Worm (Caenorhabditis elegans) whole organism, L2 larva: Measurements from ENCODE around the gene clk-2.

Experiments used
- C34F6.9 ChIP-seq: fragments of 150-350 bp; optimal IDR thresholded peaks from 2 replicates; lab custom pipeline; 2014; ENCODE audit warnings: missing biosample characterization, missing genetic modification characterization
- F13H6.1 ChIP-seq: sonication (generic microtip); optimal IDR thresholded peaks from 2 replicates; lab custom pipeline; 2016; ENCODE audit warnings: missing genetic modification characterization, missing compliant biosample characterization
- R02D3.7 ChIP-seq: fragments of 150-350 bp; optimal IDR thresholded peaks from 2 replicates; lab custom pipeline; 2014; ENCODE audit warnings: missing biosample characterization, missing genetic modification characterization
- Y55F3AM.14 ChIP-seq: fragments of 200-800 bp; sonication (Bioruptor generic); optimal IDR thresholded peaks from 2 replicates; lab custom pipeline; 2018; ENCODE audit warnings: mild to moderate bottlenecking, missing genetic modification characterization, missing compliant biosample characterization
- ZK546.5 ChIP-seq: sonication (generic microtip); optimal IDR thresholded peaks from 2 replicates; lab custom pipeline; 2017; ENCODE audit warnings: missing biosample characterization, missing genetic modification characterization
- alr-1 ChIP-seq: fragments of 150-350 bp; optimal IDR thresholded peaks from 2 replicates; lab custom pipeline; 2014; ENCODE audit warnings: missing biosample characterization, missing genetic modification characterization
- ama-1 ChIP-seq: fragments of 150-350 bp; optimal IDR thresholded peaks from 2 replicates; lab custom pipeline; 2018; ENCODE audit warnings: inconsistent platforms
- blmp-1 ChIP-seq: sonication (generic microtip); optimal IDR thresholded peaks from 2 replicates; lab custom pipeline; 2017; ENCODE audit warnings: missing genetic modification characterization, mild to moderate bottlenecking, missing compliant biosample characterization, antibody characterized with exemption, moderate library complexity; ENCODE audit not compliant: insufficient read depth
- ceh-16 ChIP-seq: fragments of 150-350 bp; optimal IDR thresholded peaks from 2 replicates; lab custom pipeline; 2014; ENCODE audit warnings: missing biosample characterization, missing genetic modification characterization
- ceh-82 ChIP-seq: fragments of 150-350 bp; optimal IDR thresholded peaks from 2 replicates; lab custom pipeline; 2014; ENCODE audit warnings: missing biosample characterization, missing genetic modification characterization
- crh-2 ChIP-seq: sonication (generic microtip); optimal IDR thresholded peaks from 2 replicates; lab custom pipeline; 2017; ENCODE audit warnings: missing biosample characterization, missing genetic modification characterization
- dmd-4 ChIP-seq: sonication (generic microtip); optimal IDR thresholded peaks from 2 replicates; lab custom pipeline; 2017; ENCODE audit warnings: missing biosample characterization, missing genetic modification characterization
- elt-3 ChIP-seq: sonication (generic microtip); optimal IDR thresholded peaks from 2 replicates; lab custom pipeline; 2017; ENCODE audit warnings: missing biosample characterization, missing genetic modification characterization
- fos-1 ChIP-seq: fragments of 150-350 bp; optimal IDR thresholded peaks from 2 replicates; lab custom pipeline; 2014; ENCODE audit warnings: missing biosample characterization, missing genetic modification characterization
- lin-11 ChIP-seq: fragments of 150-350 bp; sonication (generic microtip); optimal IDR thresholded peaks from 2 replicates; lab custom pipeline; 2014; ENCODE audit warnings: missing biosample characterization, missing genetic modification characterization, inconsistent platforms, mixed read lengths
- lin-13 ChIP-seq: fragments of 150-350 bp; optimal IDR thresholded peaks from 2 replicates; lab custom pipeline; 2014; ENCODE audit warnings: missing biosample characterization, missing genetic modification reagents, missing genetic modification characterization
- lin-39 ChIP-seq: fragments of 150-350 bp; optimal IDR thresholded peaks from 2 replicates; lab custom pipeline; 2014; ENCODE audit warnings: missing biosample characterization, missing genetic modification reagents, missing genetic modification characterization
- lsy-2 ChIP-seq, 2 experiments: fragments of 150-350 bp in 1 of 2; sonication (generic microtip) in 1 of 2; optimal IDR thresholded peaks; 2 replicates each; lab custom pipeline; 2014 to 2017; ENCODE audit warnings: missing biosample characterization in 2 of 2, missing genetic modification characterization in 2 of 2
- mab-5 ChIP-seq: fragments of 150-350 bp; optimal IDR thresholded peaks from 2 replicates; lab custom pipeline; 2014; ENCODE audit warnings: missing biosample characterization, missing genetic modification characterization
- mbf-1 ChIP-seq: sonication (generic microtip); optimal IDR thresholded peaks from 2 replicates; lab custom pipeline; 2017; ENCODE audit warnings: missing biosample characterization, missing genetic modification characterization
- mdl-1 ChIP-seq, 2 experiments: fragments of 150-350 bp in 1 of 2; sonication (generic microtip) in 1 of 2; optimal IDR thresholded peaks; 2 replicates each; lab custom pipeline; 2017; ENCODE audit warnings: missing biosample characterization in 2 of 2, missing genetic modification characterization in 2 of 2
- nhr-10 ChIP-seq: sonication (generic microtip); optimal IDR thresholded peaks from 2 replicates; lab custom pipeline; 2017; ENCODE audit warnings: missing biosample characterization, missing genetic modification characterization
- nhr-11 ChIP-seq: fragments of 150-350 bp; optimal IDR thresholded peaks from 2 replicates; lab custom pipeline; 2014; ENCODE audit warnings: missing biosample characterization, missing genetic modification characterization
- nhr-12 ChIP-seq: fragments of 150-350 bp; optimal IDR thresholded peaks from 2 replicates; lab custom pipeline; 2014; ENCODE audit warnings: missing biosample characterization, missing genetic modification characterization
- nhr-129 ChIP-seq: fragments of 150-350 bp; optimal IDR thresholded peaks from 2 replicates; lab custom pipeline; 2014; ENCODE audit warnings: missing biosample characterization, missing genetic modification characterization
- nhr-21 ChIP-seq: fragments of 150-350 bp; optimal IDR thresholded peaks from 2 replicates; lab custom pipeline; 2014; ENCODE audit warnings: missing biosample characterization, missing genetic modification characterization
- nhr-23 ChIP-seq: fragments of 150-350 bp; optimal IDR thresholded peaks from 2 replicates; lab custom pipeline; 2014; ENCODE audit warnings: missing biosample characterization, missing genetic modification reagents, missing genetic modification characterization
- nhr-237 ChIP-seq: fragments of 150-350 bp; optimal IDR thresholded peaks from 2 replicates; lab custom pipeline; 2014; ENCODE audit warnings: missing biosample characterization, missing genetic modification characterization
- nhr-25 ChIP-seq: fragments of 150-350 bp; sonication (generic microtip); optimal IDR thresholded peaks from 3 replicates; lab custom pipeline; 2014; ENCODE audit warnings: missing biosample characterization, missing genetic modification characterization
- nhr-6 ChIP-seq: fragments of 150-350 bp; optimal IDR thresholded peaks from 2 replicates; lab custom pipeline; 2014; ENCODE audit warnings: missing biosample characterization, missing genetic modification characterization
- nhr-77 ChIP-seq: fragments of 150-350 bp; optimal IDR thresholded peaks from 2 replicates; lab custom pipeline; 2014; ENCODE audit warnings: missing biosample characterization, missing genetic modification characterization
- peb-1 ChIP-seq: fragments of 150-350 bp; optimal IDR thresholded peaks from 2 replicates; lab custom pipeline; 2014; ENCODE audit warnings: missing biosample characterization, missing genetic modification characterization
- sem-4 ChIP-seq: fragments of 150-350 bp; optimal IDR thresholded peaks from 2 replicates; lab custom pipeline; 2014; ENCODE audit warnings: missing biosample characterization, missing genetic modification reagents, missing genetic modification characterization
- skn-1 ChIP-seq: sonication (generic microtip); optimal IDR thresholded peaks from 2 replicates; lab custom pipeline; 2017; ENCODE audit warnings: missing biosample characterization, missing genetic modification characterization
- sma-3 ChIP-seq: sonication (generic microtip); optimal IDR thresholded peaks from 2 replicates; lab custom pipeline; 2016; ENCODE audit warnings: missing genetic modification reagents, missing genetic modification characterization, missing compliant biosample characterization
- sma-9 ChIP-seq, 2 experiments: fragments of 150-350 bp in 1 of 2; sonication (generic microtip) in 1 of 2; optimal IDR thresholded peaks; 2 replicates each; lab custom pipeline; 2014 to 2016; ENCODE audit warnings: missing genetic modification characterization in 2 of 2, mild to moderate bottlenecking in 1 of 2, missing biosample characterization in 1 of 2, missing compliant biosample characterization in 1 of 2, missing genetic modification reagents in 1 of 2, moderate library complexity in 1 of 2
- unc-39 ChIP-seq: fragments of 150-350 bp; optimal IDR thresholded peaks from 2 replicates; lab custom pipeline; 2014; ENCODE audit warnings: missing biosample characterization, missing genetic modification characterization
- unc-55 ChIP-seq: fragments of 150-350 bp; sonication (generic microtip); optimal IDR thresholded peaks from 3 replicates; lab custom pipeline; 2014; ENCODE audit warnings: missing biosample characterization, missing genetic modification reagents, missing genetic modification characterization
- unc-62 ChIP-seq: fragments of 150-350 bp; optimal IDR thresholded peaks from 2 replicates; lab custom pipeline; 2014; ENCODE audit warnings: missing biosample characterization, missing genetic modification reagents, missing genetic modification characterization
- zag-1 ChIP-seq: fragments of 150-350 bp; optimal IDR thresholded peaks from 2 replicates; lab custom pipeline; 2014; ENCODE audit warnings: missing biosample characterization, missing genetic modification characterization
- ztf-1 ChIP-seq: fragments of 200-800 bp; sonication (Bioruptor generic); conservative IDR thresholded peaks from 2 replicates; pipeline ENCODE4 v1.3.6; 2022; ENCODE audit warnings: missing genetic modification characterization, missing compliant biosample characterization
- ztf-4 ChIP-seq: fragments of 150-350 bp; optimal IDR thresholded peaks from 2 replicates; lab custom pipeline; 2014; ENCODE audit warnings: missing biosample characterization, missing genetic modification characterization

The clk-2 gene

DNA sequence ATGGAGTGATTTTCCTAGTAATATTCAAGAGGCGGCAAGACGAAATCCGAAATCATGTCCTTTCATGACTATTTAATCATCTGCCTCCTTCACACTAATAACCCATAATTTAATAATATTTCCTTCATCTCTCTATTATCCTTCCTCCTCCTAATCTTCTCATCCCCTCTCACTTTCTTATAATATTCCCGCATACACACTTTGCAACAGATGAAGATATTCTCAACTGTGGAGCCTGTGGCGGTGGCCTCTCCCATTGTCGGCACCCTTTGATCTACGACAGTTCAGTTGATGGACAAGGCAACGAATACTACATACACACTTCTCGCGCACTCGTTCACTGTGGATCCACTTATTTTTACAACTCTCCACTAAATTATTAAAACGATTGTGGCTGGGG, 40.3 kb upstream of the clk-2 start:
- no peak for TF ChIP-seq nhr-23
- TF ChIP-seq lsy-2 (tag; optimal IDR thresholded peaks at IDR 0.05; lab: Kevin White, UChicago) = no peak
- TF ChIP-seq nhr-12 (tag; lab: Kevin White, UChicago) = no peak
- TF ChIP-seq nhr-6 = no peak
- TF ChIP-seq ceh-82 (tag; lab: Kevin White, UChicago) = no peak
- TF ChIP-seq mab-5 (tag; lab: Kevin White, UChicago) = no peak
- TF ChIP-seq unc-62 (GFP tag; lab: Kevin White, UChicago) = no peak
- TF ChIP-seq nhr-10 = no peak
- no peak for TF ChIP-seq Y55F3AM.14 (GFP tag; lab: Kevin White, UChicago)
- TF ChIP-seq skn-1 (tag; lab: Kevin White, UChicago) = no peak
- TF ChIP-seq mdl-1 (tag; optimal IDR thresholded peaks at IDR 0.05; lab: Kevin White, UChicago) = no peak

DNA sequence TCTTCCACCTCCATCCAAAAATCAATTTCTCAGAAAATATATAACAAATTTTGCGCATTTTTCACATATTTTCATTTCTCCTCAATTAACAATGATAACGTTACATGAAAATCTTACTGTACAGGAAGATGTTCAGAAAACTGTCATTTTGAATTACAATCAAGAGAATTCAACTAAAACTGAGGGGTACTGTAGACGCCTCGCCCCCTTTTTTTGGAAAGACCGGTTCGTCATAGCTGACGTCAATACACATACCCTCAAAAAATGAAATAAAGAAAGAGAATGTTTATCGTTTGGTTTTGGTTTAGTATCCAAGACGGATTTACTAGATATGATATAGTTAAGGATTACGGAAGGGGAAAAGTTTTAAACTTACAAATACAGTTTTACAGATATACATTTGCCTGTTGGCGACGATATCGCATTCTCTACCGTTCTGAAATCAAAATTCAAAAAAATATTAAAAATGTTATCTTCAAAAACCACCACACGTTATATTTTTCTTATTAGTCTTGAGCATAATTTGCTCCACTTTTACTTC, 39.7 kb upstream of the clk-2 start:
- TF ChIP-seq sma-9 (GFP tag; optimal IDR thresholded peaks at IDR 0.05; lab: Kevin White, UChicago) (peak; percentile 11), sma-9 (tag; optimal IDR thresholded peaks at IDR 0.05; lab: Kevin White, UChicago) (no peak), lsy-2 (tag; optimal IDR thresholded peaks at IDR 0.05; lab: Kevin White, UChicago) (peak in 1 of 2 experiments; percentile 71), nhr-21 (tag; lab: Kevin White, UChicago) (no peak)

DNA sequence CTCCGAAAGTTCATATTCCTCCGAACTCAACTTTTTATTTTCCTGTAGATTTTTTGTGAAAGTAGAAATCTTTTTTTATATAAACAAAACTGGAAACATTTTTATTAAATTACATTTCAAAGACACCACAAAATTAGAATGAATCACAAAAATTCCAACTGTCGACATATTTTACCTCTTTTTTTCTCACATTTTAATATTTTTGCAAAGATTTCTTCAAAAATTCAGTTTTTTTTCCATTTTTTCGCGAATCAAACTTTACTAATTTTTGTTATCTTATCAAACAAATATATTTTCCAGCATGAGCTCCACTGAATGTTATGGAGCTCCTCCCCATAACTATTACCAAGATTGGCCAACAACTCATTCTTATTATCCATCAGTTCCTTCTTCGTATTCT, 37.0 kb upstream of the clk-2 start, which contains the start of gene ceh-13:
Gene ceh-13, plus strand, starts transcription at position 301 of the 400 bp plus-strand sequence.
- no peak for TF ChIP-seq sma-9 (GFP tag; optimal IDR thresholded peaks at IDR 0.05; lab: Kevin White, UChicago)
- TF ChIP-seq sma-9 (tag; optimal IDR thresholded peaks at IDR 0.05; lab: Kevin White, UChicago) = no peak
- TF ChIP-seq nhr-10 = no peak
- TF ChIP-seq ama-1 (lab: Kevin White, UChicago) = no peak
- TF ChIP-seq nhr-12 (tag; lab: Kevin White, UChicago) = no peak
- no peak for TF ChIP-seq R02D3.7
- TF ChIP-seq nhr-77 (tag; lab: Kevin White, UChicago) = no peak
- no peak for TF ChIP-seq sem-4 (tag; lab: Kevin White, UChicago)
- TF ChIP-seq nhr-237 (tag; lab: Kevin White, UChicago) = no peak
- no peak for TF ChIP-seq nhr-11
- no peak for TF ChIP-seq ZK546.5 (tag; lab: Kevin White, UChicago)
- no peak for TF ChIP-seq blmp-1 (tag; lab: Kevin White, UChicago)
- no peak for TF ChIP-seq ceh-16 (tag; lab: Kevin White, UChicago)
- no peak for TF ChIP-seq nhr-21 (tag; lab: Kevin White, UChicago)
- TF ChIP-seq alr-1 (tag; lab: Kevin White, UChicago) = no peak
- TF ChIP-seq crh-2 (tag; lab: Kevin White, UChicago) = no peak
- no peak for TF ChIP-seq fos-1
- no peak for TF ChIP-seq nhr-129 (tag; lab: Kevin White, UChicago)
- no peak for TF ChIP-seq skn-1 (tag; lab: Kevin White, UChicago)
- TF ChIP-seq unc-62 (GFP tag; lab: Kevin White, UChicago) = no peak

DNA sequence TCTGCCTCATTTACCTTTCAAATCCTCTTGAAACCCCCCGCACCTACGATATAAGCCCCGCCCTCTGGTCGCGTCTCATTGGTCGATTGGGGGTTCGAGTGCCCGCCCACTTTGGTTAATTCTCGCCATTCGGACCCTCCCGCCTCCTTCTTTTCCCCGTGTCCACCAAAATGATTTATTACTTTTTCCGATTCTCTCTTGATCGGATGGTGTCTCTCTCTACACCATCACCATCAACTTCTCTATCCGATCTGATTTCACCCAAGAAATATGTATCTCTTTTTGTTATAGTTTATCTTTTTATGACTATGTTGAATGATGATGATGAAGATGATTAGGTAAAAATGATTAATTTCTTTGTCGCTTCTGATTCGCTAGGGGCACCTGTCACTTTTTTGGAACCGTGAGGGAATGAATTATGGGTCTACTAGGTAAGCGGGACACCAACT, 36.4 kb upstream of the clk-2 start:
- TF ChIP-seq sem-4 (tag; lab: Kevin White, UChicago) (no peak), zag-1 (tag; lab: Kevin White, UChicago) (no peak), nhr-25 (tag; lab: Kevin White, UChicago) (peak; percentile 15), nhr-129 (tag; lab: Kevin White, UChicago) (no peak), lin-39 (tag; lab: Kevin White, UChicago) (no peak), unc-39 (tag; lab: Kevin White, UChicago) (no peak), elt-3 (tag; lab: Kevin White, UChicago) (no peak), ceh-16 (tag; lab: Kevin White, UChicago) (peak; percentile 76), nhr-12 (tag; lab: Kevin White, UChicago) (no peak), C34F6.9 (no peak), sma-3 (GFP tag; lab: Kevin White, UChicago) (peak; percentile 10), ceh-82 (tag; lab: Kevin White, UChicago) (no peak), alr-1 (tag; lab: Kevin White, UChicago) (no peak), dmd-4 (tag; lab: Kevin White, UChicago) (no peak), F13H6.1 (tag; lab: Kevin White, UChicago) (no peak), blmp-1 (tag; lab: Kevin White, UChicago) (no peak), fos-1 (no peak), mdl-1 (tag; optimal IDR thresholded peaks at IDR 0.05; lab: Kevin White, UChicago) (no peak), crh-2 (tag; lab: Kevin White, UChicago) (no peak), nhr-23 (no peak), nhr-21 (tag; lab: Kevin White, UChicago) (no peak), ztf-1 (GFP tag; lab: Robert Waterston, UW) (no peak), peb-1 (no peak), nhr-237 (tag; lab: Kevin White, UChicago) (no peak), R02D3.7 (no peak), lsy-2 (tag; optimal IDR thresholded peaks at IDR 0.05; lab: Kevin White, UChicago) (peak; percentile 35 to 78), nhr-77 (tag; lab: Kevin White, UChicago) (no peak), unc-55 (peak; percentile 64), skn-1 (tag; lab: Kevin White, UChicago) (no peak), unc-62 (GFP tag; lab: Kevin White, UChicago) (peak; percentile 76), lin-13 (no peak), ztf-4 (peak; percentile 8), nhr-11 (no peak), lin-11 (tag; lab: Kevin White, UChicago) (no peak), nhr-10 (no peak), mbf-1 (tag; lab: Kevin White, UChicago) (no peak), nhr-6 (no peak)
